Fruit fly (Drosophila melanogaster) whole organism, prepupa: Measurements from ENCODE around the gene CG3630.

Experiments
- Blimp-1 ChIP-seq: fragments of 200-800 bp; sonication (Bioruptor generic); optimal IDR thresholded peaks from 3 replicates; lab custom pipeline; 2017; ENCODE audit warnings: missing biosample characterization, missing genetic modification characterization, mild to moderate bottlenecking, moderate library complexity, missing genetic modification reagents
- CG10669 ChIP-seq: fragments of 200-800 bp; sonication (Bioruptor generic); optimal IDR thresholded peaks from 3 replicates; lab custom pipeline; 2018; ENCODE audit warnings: missing biosample characterization, mild to moderate bottlenecking, missing genetic modification characterization, moderate library complexity
- CG11294 ChIP-seq: fragments of 200-800 bp; sonication (Bioruptor generic); IDR thresholded peaks from 2 replicates; pipeline ENCODE4 v1.3.6; 2022; ENCODE audit warnings: missing biosample characterization, missing genetic modification characterization
- CG11902 ChIP-seq: fragments of 200-800 bp; sonication (Bioruptor generic); optimal IDR thresholded peaks from 3 replicates; lab custom pipeline; 2016; ENCODE audit warnings: missing biosample characterization, missing genetic modification characterization
- CG15336 ChIP-seq: fragments of 200-800 bp; sonication (Bioruptor generic); IDR thresholded peaks from 2 replicates; pipeline ENCODE4 v1.3.6; 2022; ENCODE audit warnings: missing biosample characterization, missing genetic modification characterization
- CG1621 ChIP-seq: fragments of 200-800 bp; sonication (Bioruptor generic); optimal IDR thresholded peaks from 3 replicates; lab custom pipeline; 2018; ENCODE audit warnings: missing biosample characterization, mild to moderate bottlenecking, missing genetic modification characterization
- CG16779 ChIP-seq: fragments of 200-800 bp; sonication (Bioruptor generic); optimal IDR thresholded peaks from 3 replicates; lab custom pipeline; 2017; ENCODE audit warnings: missing biosample characterization, mild to moderate bottlenecking, missing genetic modification characterization
- CG3032 ChIP-seq: fragments of 200-800 bp; optimal IDR thresholded peaks from 2 replicates; lab custom pipeline; 2019; ENCODE audit warnings: missing biosample characterization, mild to moderate bottlenecking, missing genetic modification characterization, moderate library complexity
- CG32006 ChIP-seq: fragments of 200-800 bp; sonication (Bioruptor generic); optimal IDR thresholded peaks from 3 replicates; lab custom pipeline; 2017; ENCODE audit warnings: missing biosample characterization, mild to moderate bottlenecking, missing genetic modification characterization
- CG34406 ChIP-seq: fragments of 200-800 bp; sonication (Bioruptor generic); optimal IDR thresholded peaks from 3 replicates; lab custom pipeline; 2016; ENCODE audit warnings: missing biosample characterization, missing genetic modification characterization
- CG3919 ChIP-seq: fragments of 200-800 bp; sonication (Bioruptor generic); optimal IDR thresholded peaks from 3 replicates; lab custom pipeline; 2016; ENCODE audit warnings: missing biosample characterization, missing genetic modification characterization
- CG4318 ChIP-seq: fragments of 200-800 bp; sonication (Bioruptor generic); optimal IDR thresholded peaks from 3 replicates; lab custom pipeline; 2017; ENCODE audit warnings: missing biosample characterization, mild to moderate bottlenecking, missing genetic modification characterization
- CG6163 ChIP-seq: fragments of 200-800 bp; sonication (Bioruptor generic); IDR thresholded peaks from 3 replicates; pipeline ENCODE4 v1.3.6; 2022; ENCODE audit warnings: missing biosample characterization, missing genetic modification characterization
- CG6276 ChIP-seq: fragments of 200-800 bp; sonication (Bioruptor generic); optimal IDR thresholded peaks from 2 replicates; lab custom pipeline; 2017; ENCODE audit warnings: missing biosample characterization, mild to moderate bottlenecking, missing genetic modification characterization
- CG6792 ChIP-seq: fragments of 200-800 bp; sonication (Bioruptor generic); optimal IDR thresholded peaks from 3 replicates; lab custom pipeline; 2016; ENCODE audit warnings: missing biosample characterization, missing genetic modification characterization
- CG6808 ChIP-seq: fragments of 200-800 bp; sonication (Bioruptor generic); optimal IDR thresholded peaks from 3 replicates; lab custom pipeline; 2017; ENCODE audit warnings: missing biosample characterization, missing genetic modification characterization, mild to moderate bottlenecking, moderate library complexity, missing genetic modification reagents
- CG6854 ChIP-seq: fragments of 200-800 bp; sonication (Bioruptor generic); optimal IDR thresholded peaks from 2 replicates; lab custom pipeline; 2017; ENCODE audit warnings: missing biosample characterization, mild to moderate bottlenecking, missing genetic modification characterization
- CG7368 ChIP-seq: fragments of 200-800 bp; sonication (Bioruptor generic); optimal IDR thresholded peaks from 3 replicates; lab custom pipeline; 2016; ENCODE audit warnings: missing biosample characterization, missing genetic modification characterization
- CG8119 ChIP-seq: fragments of 200-800 bp; sonication (Bioruptor generic); IDR thresholded peaks from 3 replicates; pipeline ENCODE4 v1.3.6; 2022; ENCODE audit warnings: missing biosample characterization, missing genetic modification characterization
- CG8319 ChIP-seq: fragments of 200-800 bp; sonication (Bioruptor generic); optimal IDR thresholded peaks from 3 replicates; lab custom pipeline; 2016; ENCODE audit warnings: missing biosample characterization, missing genetic modification characterization
- CG9139 ChIP-seq: fragments of 200-800 bp; sonication (Bioruptor generic); optimal IDR thresholded peaks from 3 replicates; lab custom pipeline; 2017; ENCODE audit warnings: missing biosample characterization, mild to moderate bottlenecking, missing genetic modification characterization
- Eip75B ChIP-seq: fragments of 200-800 bp; sonication (Bioruptor generic); optimal IDR thresholded peaks from 3 replicates; lab custom pipeline; 2016; ENCODE audit warnings: missing biosample characterization, missing genetic modification characterization
- Eip78C ChIP-seq: fragments of 200-800 bp; sonication (Bioruptor generic); peaks from one replicate; lab custom pipeline; 2016; ENCODE audit warnings: missing biosample characterization, missing genetic modification characterization
- Eip93F ChIP-seq: fragments of 200-800 bp; sonication (Bioruptor generic); optimal IDR thresholded peaks from 2 replicates; lab custom pipeline; 2016; ENCODE audit warnings: missing biosample characterization, mild to moderate bottlenecking, missing genetic modification characterization
- Ets21C ChIP-seq: fragments of 200-800 bp; sonication (Bioruptor generic); optimal IDR thresholded peaks from 3 replicates; lab custom pipeline; 2016; ENCODE audit warnings: missing biosample characterization, missing genetic modification characterization
- Ets96B ChIP-seq: fragments of 200-800 bp; optimal IDR thresholded peaks from 2 replicates; lab custom pipeline; 2019; ENCODE audit warnings: missing biosample characterization, mild to moderate bottlenecking, missing genetic modification characterization, moderate library complexity
- Gug ChIP-seq: fragments of 200-800 bp; sonication (Bioruptor generic); IDR thresholded peaks from 2 replicates; pipeline ENCODE4 v1.3.6; 2022; ENCODE audit warnings: missing biosample characterization, missing genetic modification characterization
- Hr38 ChIP-seq: sonication (Bioruptor generic); optimal IDR thresholded peaks from 2 replicates; lab custom pipeline; 2016; ENCODE audit warnings: missing biosample characterization, missing genetic modification characterization
- Hr39 ChIP-seq: fragments of 200-800 bp; sonication (Bioruptor generic); optimal IDR thresholded peaks from 2 replicates; lab custom pipeline; 2016; ENCODE audit warnings: missing biosample characterization, missing genetic modification characterization
- Lpt ChIP-seq: fragments of 200-800 bp; sonication (Bioruptor generic); optimal IDR thresholded peaks from 3 replicates; lab custom pipeline; 2016; ENCODE audit warnings: missing biosample characterization, missing genetic modification characterization
- Smox ChIP-seq: fragments of 200-800 bp; sonication (Bioruptor generic); optimal IDR thresholded peaks from 3 replicates; lab custom pipeline; 2016; ENCODE audit warnings: missing biosample characterization, missing genetic modification characterization
- Sox102F ChIP-seq: fragments of 200-800 bp; sonication (Bioruptor generic); optimal IDR thresholded peaks from 2 replicates; lab custom pipeline; 2016; ENCODE audit warnings: missing biosample characterization, mild to moderate bottlenecking, missing genetic modification characterization
- Sox14 ChIP-seq: fragments of 200-800 bp; sonication (Bioruptor generic); optimal IDR thresholded peaks from 3 replicates; lab custom pipeline; 2016; ENCODE audit warnings: missing biosample characterization, missing genetic modification characterization
- Sox15 ChIP-seq: fragments of 200-800 bp; sonication (Bioruptor generic); optimal IDR thresholded peaks from 3 replicates; lab custom pipeline; 2016; ENCODE audit warnings: missing biosample characterization, missing genetic modification characterization
- acj6 ChIP-seq: fragments of 200-800 bp; sonication (Bioruptor generic); optimal IDR thresholded peaks from 3 replicates; lab custom pipeline; 2016; ENCODE audit warnings: missing biosample characterization, missing genetic modification characterization
- cyc ChIP-seq: fragments of 200-800 bp; sonication (Bioruptor generic); optimal IDR thresholded peaks from 3 replicates; lab custom pipeline; 2016; ENCODE audit warnings: missing biosample characterization, missing genetic modification characterization
- dac ChIP-seq: fragments of 200-800 bp; sonication (Bioruptor generic); optimal IDR thresholded peaks from 2 replicates; lab custom pipeline; 2017; ENCODE audit warnings: missing biosample characterization, mild to moderate bottlenecking, missing genetic modification characterization
- dsx ChIP-seq: fragments of 200-800 bp; optimal IDR thresholded peaks from 3 replicates; lab custom pipeline; 2019; ENCODE audit warnings: missing biosample characterization, mild to moderate bottlenecking, missing genetic modification characterization, moderate library complexity; ENCODE audit not compliant: poor library complexity, severe bottlenecking
- eg ChIP-seq: fragments of 200-800 bp; sonication (Bioruptor generic); IDR thresholded peaks from 3 replicates; pipeline ENCODE4 v1.3.6; 2022; ENCODE audit warnings: missing biosample characterization, missing genetic modification characterization
- esn ChIP-seq: fragments of 200-800 bp; sonication (Bioruptor generic); optimal IDR thresholded peaks from 2 replicates; lab custom pipeline; 2016; ENCODE audit warnings: missing biosample characterization, mild to moderate bottlenecking, missing genetic modification characterization, moderate library complexity
- fd59A ChIP-seq: fragments of 200-800 bp; sonication (Bioruptor generic); optimal IDR thresholded peaks from 2 replicates; lab custom pipeline; 2017; ENCODE audit warnings: missing biosample characterization, mild to moderate bottlenecking, missing genetic modification characterization, missing genetic modification reagents
- fd85E ChIP-seq: fragments of 200-800 bp; sonication (Bioruptor generic); optimal IDR thresholded peaks from 3 replicates; lab custom pipeline; 2016; ENCODE audit warnings: missing biosample characterization, missing genetic modification characterization
- fkh ChIP-seq: fragments of 200-800 bp; sonication (Bioruptor generic); optimal IDR thresholded peaks from 3 replicates; lab custom pipeline; 2017; ENCODE audit warnings: missing biosample characterization, mild to moderate bottlenecking, missing genetic modification characterization, moderate library complexity
- lz ChIP-seq: fragments of 200-800 bp; sonication (Bioruptor generic); optimal IDR thresholded peaks from 3 replicates; lab custom pipeline; 2016; ENCODE audit warnings: missing biosample characterization, missing genetic modification characterization
- net ChIP-seq: fragments of 200-800 bp; sonication (Bioruptor generic); optimal IDR thresholded peaks from 3 replicates; lab custom pipeline; 2016; ENCODE audit warnings: missing biosample characterization, missing genetic modification characterization
- pdm3 ChIP-seq: fragments of 200-800 bp; sonication (Bioruptor generic); optimal IDR thresholded peaks from 3 replicates; lab custom pipeline; 2016; ENCODE audit warnings: missing biosample characterization, missing genetic modification characterization
- salr ChIP-seq, 2 experiments: fragments of 200-800 bp; sonication (Bioruptor generic); optimal IDR thresholded peaks; 3 replicates each; lab custom pipeline; 2016 to 2018; ENCODE audit warnings: missing biosample characterization in 2 of 2, missing genetic modification characterization in 2 of 2, mild to moderate bottlenecking in 1 of 2
- spab ChIP-seq: fragments of 200-800 bp; sonication (Bioruptor generic); optimal IDR thresholded peaks from 2 replicates; lab custom pipeline; 2017; ENCODE audit warnings: missing biosample characterization, mild to moderate bottlenecking, missing genetic modification characterization, missing genetic modification reagents
- svp ChIP-seq: fragments of 200-800 bp; sonication (Bioruptor generic); peaks from one replicate; lab custom pipeline; 2016; ENCODE audit warnings: missing biosample characterization, missing genetic modification characterization
- topi ChIP-seq: fragments of 200-800 bp; sonication (Bioruptor generic); optimal IDR thresholded peaks from 3 replicates; lab custom pipeline; 2016; ENCODE audit warnings: missing biosample characterization, missing genetic modification characterization
- vri ChIP-seq: fragments of 200-800 bp; sonication (Bioruptor generic); optimal IDR thresholded peaks from 3 replicates; lab custom pipeline; 2016; ENCODE audit warnings: missing biosample characterization, mild to moderate bottlenecking, missing genetic modification characterization

Gene CG3630

DNA sequence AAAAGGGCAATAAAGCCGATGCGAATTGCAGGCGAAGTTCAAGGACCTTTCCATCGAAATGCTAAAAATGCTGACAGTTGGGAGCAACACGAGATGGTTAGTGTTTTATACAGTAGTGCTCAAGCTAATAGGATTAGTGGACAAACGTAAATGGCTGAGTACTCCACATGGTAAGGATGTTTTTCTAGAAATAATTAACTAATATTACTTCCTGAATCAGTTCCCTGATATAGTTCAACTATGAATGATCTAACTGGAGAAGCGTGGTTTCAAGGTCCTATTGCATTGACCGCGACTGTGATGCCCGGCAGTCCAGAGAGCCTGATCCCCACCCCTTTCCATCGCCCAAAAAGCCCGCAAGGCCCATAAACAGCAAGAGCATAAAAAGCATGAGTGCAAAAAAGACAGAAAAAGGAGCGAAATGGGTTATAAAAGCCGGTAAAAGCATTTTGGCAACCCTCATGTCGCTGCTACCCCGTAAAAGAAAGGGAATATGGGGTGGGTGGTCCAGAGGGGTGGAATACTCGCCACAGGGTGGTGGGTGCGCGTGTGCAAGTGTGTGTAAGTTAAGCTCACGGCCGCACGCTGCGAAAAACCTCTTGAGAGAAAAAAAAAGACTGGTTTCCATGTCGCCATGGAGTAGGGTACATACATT lies 27.6 kb upstream of the CG3630 start:
- TF ChIP-seq salr (GFP tag; optimal IDR thresholded peaks at IDR 0.05; lab: Kevin White, UChicago) (peak; percentile 58 to 77), Blimp-1 (GFP tag; lab: Kevin White, UChicago) (peak; percentile 69), Smox (peak; percentile 92), CG3919 (peak; percentile 83), CG3032 (tag; lab: Kevin White, UChicago) (peak; percentile 78), cyc (GFP tag; lab: Kevin White, UChicago) (peak; percentile 92), Eip93F (GFP tag; lab: Kevin White, UChicago) (peak; percentile 72), CG9139 (GFP tag; lab: Kevin White, UChicago) (peak; percentile 69), CG6276 (GFP tag; lab: Kevin White, UChicago) (peak; percentile 67), esn (GFP tag; lab: Kevin White, UChicago) (peak; percentile 93), CG8119 (GFP tag; lab: Robert Waterston, UW) (peak; percentile 80), Lpt (GFP tag; lab: Kevin White, UChicago) (peak; percentile 36), CG10669 (GFP tag; lab: Kevin White, UChicago) (peak; percentile 82), Eip75B (peak; percentile 82), CG16779 (peak; percentile 38), Sox14 (GFP tag; lab: Kevin White, UChicago) (peak; percentile 88), fkh (GFP tag; lab: Kevin White, UChicago) (no peak), dac (GFP tag; lab: Kevin White, UChicago) (peak; percentile 33), pdm3 (GFP tag; lab: Kevin White, UChicago) (peak; percentile 88), dsx (GFP tag; lab: Kevin White, UChicago) (peak; percentile 75), vri (peak; percentile 88), Ets96B (peak; percentile 83), Hr39 (GFP tag; lab: Kevin White, UChicago) (peak; percentile 92), acj6 (GFP tag; lab: Kevin White, UChicago) (peak; percentile 80), fd85E (GFP tag; lab: Kevin White, UChicago) (peak; percentile 56), spab (GFP tag; lab: Kevin White, UChicago) (peak; percentile 79), CG11902 (GFP tag; lab: Kevin White, UChicago) (peak; percentile 84), eg (peak; percentile 72), Gug (GFP tag; lab: Robert Waterston, UW) (peak; percentile 51), topi (GFP tag; lab: Kevin White, UChicago) (peak; percentile 92), CG11294 (GFP tag; lab: Robert Waterston, UW) (no peak), Ets21C (GFP tag; lab: Kevin White, UChicago) (peak; percentile 90), CG6163 (peak; percentile 88), CG8319 (GFP tag; lab: Kevin White, UChicago) (peak; percentile 77), CG15336 (GFP tag; lab: Robert Waterston, UW) (peak; percentile 83), Sox15 (GFP tag; lab: Kevin White, UChicago) (peak; percentile 70), CG7368 (GFP tag; lab: Kevin White, UChicago) (peak; percentile 74), Eip78C (GFP tag; lab: Kevin White, UChicago) (peak; percentile 96), CG4318 (GFP tag; lab: Kevin White, UChicago) (peak; percentile 72), Sox102F (peak; percentile 92), CG32006 (peak; percentile 80), svp (GFP tag; lab: Kevin White, UChicago) (peak; percentile 94), fd59A (peak; percentile 76), CG34406 (GFP tag; lab: Kevin White, UChicago) (peak; percentile 82), net (peak; percentile 77), Hr38 (GFP tag; lab: Kevin White, UChicago) (no peak), CG1621 (peak; percentile 84), CG6792 (GFP tag; lab: Kevin White, UChicago) (peak; percentile 86), lz (GFP tag; lab: Kevin White, UChicago) (peak; percentile 91), CG6808 (peak; percentile 73), CG6854 (peak; percentile 88)
